Worm (Caenorhabditis elegans): ENCODE data around the gene C50D2.7.

DNA sequence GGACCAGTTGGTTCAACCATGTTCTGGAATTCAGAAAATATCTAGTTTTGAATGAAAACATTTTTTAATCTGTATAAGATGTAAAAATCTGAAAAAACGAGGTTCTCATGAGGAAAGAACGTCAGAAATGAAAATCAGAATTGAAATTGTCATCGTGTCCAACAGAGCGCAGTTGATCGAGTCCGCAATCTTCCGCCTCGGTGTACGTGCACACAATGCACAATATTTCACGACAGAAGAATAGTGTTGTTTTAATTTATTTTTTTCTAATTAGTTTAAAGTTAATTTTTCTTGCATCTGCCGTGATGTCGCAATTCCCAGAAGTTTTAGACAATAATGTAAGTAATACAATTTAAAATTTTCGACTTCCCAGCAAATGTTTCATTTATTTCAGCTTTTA is 51.4 kb downstream of the C50D2.7 start, which contains the start of gene nfyc-1:
- TF ChIP-seq him-1 (tag; optimal IDR thresholded peaks at IDR 0.05): no peak
- no peak for TF ChIP-seq dao-5 (tag; optimal IDR thresholded peaks at IDR 0.05)
- TF ChIP-seq W03F9.2 (tag; optimal IDR thresholded peaks at IDR 0.05): peak; percentile 79

Measured in whole organism, L4/young adult.